Worm (Caenorhabditis elegans): ENCODE data around the gene K01A12.4.

The K01A12.4 gene

ce11 chrX:8605005-8605404 lies 5.7 kb upstream of the K01A12.4 start, which contains the start of the genes H35N09.2 and H35N09.1 (continued):
- TF ChIP-seq lin-15B (tag; optimal IDR thresholded peaks at IDR 0.05) (no peak), rnt-1 (tag; optimal IDR thresholded peaks at IDR 0.05) (peak; percentile 34), ama-1 (optimal IDR thresholded peaks at IDR 0.05) (no peak), lin-35 (GFP tag; optimal IDR thresholded peaks at IDR 0.05) (peak; percentile 8 to 78), pqm-1 (tag; optimal IDR thresholded peaks at IDR 0.05) (no peak), nhr-19 (GFP tag; conservative IDR thresholded peaks at IDR 0.05) (no peak), aly-2 (tag; optimal IDR thresholded peaks at IDR 0.05) (no peak), nhr-28 (tag; optimal IDR thresholded peaks at IDR 0.05) (no peak), nhr-76 (tag; optimal IDR thresholded peaks at IDR 0.05) (no peak), swsn-7 (tag; optimal IDR thresholded peaks at IDR 0.05) (peak; percentile 30), mep-1 (tag; optimal IDR thresholded peaks at IDR 0.05) (peak; percentile 69), nhr-12 (tag; optimal IDR thresholded peaks at IDR 0.05) (no peak), elt-2 (tag; optimal IDR thresholded peaks at IDR 0.05) (no peak)

- TF ChIP-seq nhr-47 (tag; optimal IDR thresholded peaks at IDR 0.05) (peak; percentile 54), lsy-2 (tag; optimal IDR thresholded peaks at IDR 0.05) (peak; percentile 6 to 39), nhr-20 (tag; optimal IDR thresholded peaks at IDR 0.05) (peak; percentile 54), lir-3 (tag; optimal IDR thresholded peaks at IDR 0.05; ENCODE audit: poor library complexity) (peak; percentile 14), lin-15B (tag; optimal IDR thresholded peaks at IDR 0.05) (no peak), nhr-19 (GFP tag; conservative IDR thresholded peaks at IDR 0.05) (peak; percentile 62), lin-13 (GFP tag; optimal IDR thresholded peaks at IDR 0.05) (no peak), lin-39 (tag; optimal IDR thresholded peaks at IDR 0.05) (no peak), ceh-82 (tag; optimal IDR thresholded peaks at IDR 0.05) (peak in 2 of 3 experiments; percentile 11 to 23), lin-35 (GFP tag; optimal IDR thresholded peaks at IDR 0.05) (peak in 1 of 2 experiments; percentile 62), ztf-11 (tag; optimal IDR thresholded peaks at IDR 0.05) (no peak), snu-23 (GFP tag; optimal IDR thresholded peaks at IDR 0.05) (peak; percentile 50), elt-3 (tag; optimal IDR thresholded peaks at IDR 0.05) (peak in 2 of 6 experiments; percentile 10), unc-62 (GFP tag; optimal IDR thresholded peaks at IDR 0.05) (no peak), nhr-77 (tag; optimal IDR thresholded peaks at IDR 0.05) (peak; percentile 36), lin-14 (GFP tag; optimal IDR thresholded peaks at IDR 0.05) (peak; percentile 26), sox-4 (tag; optimal IDR thresholded peaks at IDR 0.05) (no peak), nhr-85 (tag) (peak; percentile 46), C04F5.9 (tag; optimal IDR thresholded peaks at IDR 0.05) (no peak), tbx-2 (tag; optimal IDR thresholded peaks at IDR 0.05) (peak; percentile 44), unc-130 (tag; optimal IDR thresholded peaks at IDR 0.05) (peak; percentile 8), isw-1 (GFP tag; IDR thresholded peaks at IDR 0.05) (no peak), C16A3.4 (tag; optimal IDR thresholded peaks at IDR 0.05) (peak; percentile 9), fkh-10 (GFP tag; optimal IDR thresholded peaks at IDR 0.05) (no peak), nhr-90 (tag; optimal IDR thresholded peaks at IDR 0.05; ENCODE audit: poor library complexity) (peak; percentile 72), nhr-71 (tag; optimal IDR thresholded peaks at IDR 0.05) (peak; percentile 48), fkh-8 (tag; optimal IDR thresholded peaks at IDR 0.05) (no peak), rnt-1 (tag; optimal IDR thresholded peaks at IDR 0.05) (peak; percentile 73), mep-1 (tag; optimal IDR thresholded peaks at IDR 0.05) (peak; percentile 4), elt-2 (tag; optimal IDR thresholded peaks at IDR 0.05) (peak; percentile 33), ztf-4 (tag; optimal IDR thresholded peaks at IDR 0.05) (no peak), nhr-11 (tag; optimal IDR thresholded peaks at IDR 0.05) (no peak), ces-1 (GFP tag; optimal IDR thresholded peaks at IDR 0.05) (no peak)
These were observed 1.9 kb upstream of the K01A12.4 start for ce11 chrX:8608756-8609155.

- peak; percentile 55 for TF ChIP-seq fkh-8 (tag; optimal IDR thresholded peaks at IDR 0.05)
- no peak for TF ChIP-seq fkh-10 (GFP tag; optimal IDR thresholded peaks at IDR 0.05)
- peak; percentile 30 for TF ChIP-seq dsc-1 (tag; optimal IDR thresholded peaks at IDR 0.05)
- TF ChIP-seq unc-130 (tag; optimal IDR thresholded peaks at IDR 0.05) = no peak
- no peak for TF ChIP-seq lsy-2 (tag; optimal IDR thresholded peaks at IDR 0.05)
- no peak for TF ChIP-seq egl-27 (tag; optimal IDR thresholded peaks at IDR 0.05)
- TF ChIP-seq nhr-84 (tag; optimal IDR thresholded peaks at IDR 0.05) = no peak
- no peak for TF ChIP-seq C34B4.2 (tag; optimal IDR thresholded peaks at IDR 0.05)
- TF ChIP-seq skn-1 (tag; optimal IDR thresholded peaks at IDR 0.05) = no peak
- no peak for TF ChIP-seq ces-1 (GFP tag; optimal IDR thresholded peaks at IDR 0.05)
- TF ChIP-seq nhr-76 (tag; optimal IDR thresholded peaks at IDR 0.05) = no peak
- no peak for TF ChIP-seq ceh-63 (GFP tag; optimal IDR thresholded peaks at IDR 0.05)
- TF ChIP-seq hpl-2 (GFP tag; optimal IDR thresholded peaks at IDR 0.05) = no peak
- no peak for TF ChIP-seq unc-98 (GFP tag; IDR thresholded peaks at IDR 0.05)
- TF ChIP-seq nhr-20 (tag; optimal IDR thresholded peaks at IDR 0.05) = no peak
- no peak for TF ChIP-seq snu-23 (GFP tag; optimal IDR thresholded peaks at IDR 0.05)
- no peak for TF ChIP-seq unc-86 (tag; optimal IDR thresholded peaks at IDR 0.05)
These were observed 1.6 kb downstream of the K01A12.4 start for ce11 chrX:8612278-8612677.

Measured in whole organism, L1 larva.